Fruit fly (Drosophila melanogaster): ENCODE results near the gene CG12116.

Gene CG12116

dm6 chrX:8436656-8437284 lies 32.0 kb downstream of the CG12116 start, which contains the start of gene CG1440:
TSS of gene CG1440 (plus strand) at chrX:8437057.
- TF ChIP-seq CG17801 (GFP tag; optimal IDR thresholded peaks at IDR 0.05; ENCODE audit: partially characterized antibody), result peak; percentile 89

dm6 chrX:8433709-8434108 lies 35.1 kb downstream of the CG12116 start, which contains the start of gene CG32712:
TSS of gene CG32712 (minus strand) at chrX:8433809.
- TF ChIP-seq CG17801 (GFP tag; optimal IDR thresholded peaks at IDR 0.05; ENCODE audit: partially characterized antibody), result no peak

- TF ChIP-seq CG17801 (GFP tag; optimal IDR thresholded peaks at IDR 0.05; ENCODE audit: partially characterized antibody), result no peak
Measured at dm6 chrX:8422643-8423042, 46.2 kb downstream of the CG12116 start.

- no peak for TF ChIP-seq CG17801 (GFP tag; optimal IDR thresholded peaks at IDR 0.05; ENCODE audit: partially characterized antibody)
Measured at dm6 chrX:8421449-8421795, 47.4 kb downstream of the CG12116 start.

- peak; percentile 96 for TF ChIP-seq CG17801 (GFP tag; optimal IDR thresholded peaks at IDR 0.05; ENCODE audit: partially characterized antibody)
Measured at dm6 chrX:8420772-8421448, 47.9 kb downstream of the CG12116 start.

dm6 chrX:8419534-8419933 lies 49.3 kb downstream of the CG12116 start:
- TF ChIP-seq CG17801 (GFP tag; optimal IDR thresholded peaks at IDR 0.05; ENCODE audit: partially characterized antibody), result no peak

All from ovary, adult (tissue).